Worm (Caenorhabditis elegans): ENCODE results near the gene F45D3.1.

The F45D3.1 gene

DNA sequence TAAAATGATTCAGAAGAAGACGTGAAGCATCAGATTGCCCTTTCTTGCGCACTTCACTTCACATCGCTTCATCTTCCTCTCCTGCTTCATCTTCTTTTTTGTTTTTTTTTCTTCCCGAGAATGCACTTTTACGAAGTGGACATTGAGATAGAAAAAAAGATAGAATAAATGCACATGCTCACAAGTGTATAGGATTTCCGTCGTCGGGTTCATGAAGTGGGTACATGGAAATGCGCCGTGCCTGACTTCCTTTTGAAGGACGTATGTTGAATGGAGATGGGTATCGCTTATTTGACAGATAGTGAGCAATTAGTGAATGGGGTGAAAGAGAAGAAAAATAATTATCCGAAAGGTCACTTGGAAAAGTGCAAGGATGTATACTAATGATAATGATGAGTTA lies 3.3 kb downstream of the F45D3.1 start:
- no peak for TF ChIP-seq egl-44 (GFP tag; IDR thresholded peaks at IDR 0.05)
- TF ChIP-seq somi-1 (GFP tag; optimal IDR thresholded peaks at IDR 0.05) = no peak
- TF ChIP-seq lin-54 (GFP tag; optimal IDR thresholded peaks at IDR 0.05) = no peak
- no peak for TF ChIP-seq cebp-2 (GFP tag; IDR thresholded peaks at IDR 0.05)
- no peak for TF ChIP-seq F37B4.10 (GFP tag; IDR thresholded peaks at IDR 0.05)
- TF ChIP-seq mel-28 (tag; optimal IDR thresholded peaks at IDR 0.05; ENCODE audit: borderline replicate concordance) = no peak
- TF ChIP-seq Y53F4B.3 (GFP tag; IDR thresholded peaks at IDR 0.05) = no peak
- no peak for TF ChIP-seq ztf-3 (GFP tag; optimal IDR thresholded peaks at IDR 0.05)
- no peak for TF ChIP-seq F39B2.1 (GFP tag; IDR thresholded peaks at IDR 0.05)

DNA sequence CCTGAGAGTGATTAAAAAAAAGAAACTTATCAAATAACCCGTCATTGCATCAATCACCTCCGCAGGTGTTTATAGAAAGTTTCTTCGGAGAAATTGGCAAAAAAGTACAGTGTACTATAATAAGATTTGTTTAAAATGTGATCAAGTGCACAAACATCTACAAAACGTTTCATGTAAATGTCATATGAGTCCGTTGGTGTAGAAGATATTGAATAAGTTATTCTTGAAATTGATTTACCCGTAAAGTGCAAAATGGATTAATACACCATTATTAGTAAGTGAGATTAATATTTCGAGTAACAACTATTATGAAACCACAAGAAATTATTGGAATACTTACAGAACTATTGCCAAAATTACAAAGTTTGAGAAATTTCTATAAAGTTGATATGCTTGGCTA lies 4.2 kb downstream of the F45D3.1 start:
- TF ChIP-seq B0019.2 (GFP tag; conservative IDR thresholded peaks at IDR 0.05) = no peak
- TF ChIP-seq zfh-2 (GFP tag; conservative IDR thresholded peaks at IDR 0.05) = no peak
- no peak for TF ChIP-seq attf-5 (GFP tag; optimal IDR thresholded peaks at IDR 0.05)
- TF ChIP-seq Y53F4B.3 (GFP tag; IDR thresholded peaks at IDR 0.05) = no peak

ce11 chrV:12532369-12532768 lies 5.5 kb downstream of the F45D3.1 start:
- peak; percentile 65 for TF ChIP-seq nhr-80 (tag; optimal IDR thresholded peaks at IDR 0.05)
- no peak for TF ChIP-seq lin-26 (GFP tag; IDR thresholded peaks at IDR 0.05)
- no peak for TF ChIP-seq him-1 (tag; optimal IDR thresholded peaks at IDR 0.05)
- no peak for TF ChIP-seq ceh-27 (GFP tag; optimal IDR thresholded peaks at IDR 0.05)
- no peak for TF ChIP-seq cebp-2 (GFP tag; IDR thresholded peaks at IDR 0.05)
- no peak for TF ChIP-seq efl-1 (GFP tag; optimal IDR thresholded peaks at IDR 0.05)
- TF ChIP-seq pbrm-1 (GFP tag; IDR thresholded peaks at IDR 0.05) = no peak
- TF ChIP-seq C06A6.2 (GFP tag; conservative IDR thresholded peaks at IDR 0.05) = no peak
- no peak for TF ChIP-seq lin-35 (GFP tag; optimal IDR thresholded peaks at IDR 0.05)

ce11 chrV:12533635-12534150 lies 6.8 kb downstream of the F45D3.1 start:
- TF ChIP-seq nhr-80 (tag; optimal IDR thresholded peaks at IDR 0.05) (peak; percentile 7), egl-44 (GFP tag; IDR thresholded peaks at IDR 0.05) (no peak)

DNA sequence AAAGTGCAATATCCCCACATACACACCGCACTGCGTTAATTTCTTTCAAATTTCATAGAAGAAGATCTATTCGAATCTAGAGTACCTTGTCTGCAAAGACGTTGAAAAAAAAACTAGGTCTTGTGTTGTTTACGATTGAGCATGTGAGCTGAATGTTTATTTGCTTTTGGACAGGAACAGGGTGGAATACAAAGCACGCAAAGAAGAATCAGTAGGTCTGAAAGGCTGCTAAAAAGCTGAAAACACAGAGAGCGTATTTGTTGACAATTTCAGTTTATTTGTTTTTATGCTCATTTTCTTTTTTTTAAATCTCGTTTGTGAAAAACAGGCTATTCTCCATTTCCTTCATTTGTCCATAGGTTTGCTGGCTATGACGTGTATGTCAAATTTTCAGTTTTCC lies 8.1 kb downstream of the F45D3.1 start:
- TF ChIP-seq lin-40 (tag; optimal IDR thresholded peaks at IDR 0.05) = no peak
- TF ChIP-seq ceh-27 (GFP tag; optimal IDR thresholded peaks at IDR 0.05) = no peak
- no peak for TF ChIP-seq rcor-1 (GFP tag; IDR thresholded peaks at IDR 0.05)

ce11 chrV:12536409-12537038 lies 9.7 kb downstream of the F45D3.1 start:
- no peak for TF ChIP-seq xnd-1 (tag; optimal IDR thresholded peaks at IDR 0.05)
- TF ChIP-seq nhr-120 (GFP tag; IDR thresholded peaks at IDR 0.05) = no peak
- TF ChIP-seq unc-62 (GFP tag; optimal IDR thresholded peaks at IDR 0.05) = no peak
- no peak for TF ChIP-seq snpc-1.1 (tag; optimal IDR thresholded peaks at IDR 0.05; ENCODE audit: insufficient read depth)
- TF ChIP-seq tbx-9 (tag; optimal IDR thresholded peaks at IDR 0.05; ENCODE audit: borderline replicate concordance) = no peak
- TF ChIP-seq ama-1 (optimal IDR thresholded peaks at IDR 0.05) = no peak
- TF ChIP-seq ama-1 (GFP tag; optimal IDR thresholded peaks at IDR 0.05) = no peak
- no peak for TF ChIP-seq lin-26 (GFP tag; IDR thresholded peaks at IDR 0.05)
- no peak for TF ChIP-seq hlh-26 (GFP tag; conservative IDR thresholded peaks at IDR 0.05)
- TF ChIP-seq efl-1 (GFP tag; optimal IDR thresholded peaks at IDR 0.05) = no peak
- TF ChIP-seq hmg-1.2 (GFP tag; IDR thresholded peaks at IDR 0.05) = no peak
- TF ChIP-seq lin-54 (GFP tag; optimal IDR thresholded peaks at IDR 0.05) = no peak
- no peak for TF ChIP-seq F37B4.10 (GFP tag; IDR thresholded peaks at IDR 0.05)
- no peak for TF ChIP-seq F22D6.2 (tag; optimal IDR thresholded peaks at IDR 0.05)
- no peak for TF ChIP-seq nhr-179 (tag; optimal IDR thresholded peaks at IDR 0.05)
- TF ChIP-seq ekl-4 (GFP tag; IDR thresholded peaks at IDR 0.05) = no peak
- TF ChIP-seq hsf-1 (GFP tag; IDR thresholded peaks at IDR 0.05) = no peak
- no peak for TF ChIP-seq repo-1 (tag; optimal IDR thresholded peaks at IDR 0.05)
- no peak for TF ChIP-seq attf-6 (GFP tag; IDR thresholded peaks at IDR 0.05)
- TF ChIP-seq rcor-1 (GFP tag; IDR thresholded peaks at IDR 0.05) = no peak
- no peak for TF ChIP-seq athp-1 (tag; optimal IDR thresholded peaks at IDR 0.05)

Data from whole organism, young adult.